Fruit fly (Drosophila melanogaster) whole organism, embryonic: Measurements from ENCODE around the gene Zip88E.

Experiments used
- Atf6 ChIP-seq: fragments of 200-800 bp; sonication (Bioruptor generic); IDR thresholded peaks from 2 replicates; pipeline ENCODE4 v1.3.6; 2022; ENCODE audit warnings: missing biosample characterization, missing genetic modification characterization
- BEAF-32 ChIP-seq: fragments of 200-800 bp; sonication (Bioruptor generic); optimal IDR thresholded peaks from 3 replicates; lab custom pipeline; 2017; ENCODE audit warnings: missing biosample characterization, missing genetic modification characterization, mild to moderate bottlenecking, moderate library complexity, missing genetic modification reagents
- CG1024 ChIP-seq: fragments of 200-800 bp; sonication (Bioruptor generic); IDR thresholded peaks from 2 replicates; pipeline ENCODE4 v1.3.6; 2022; ENCODE audit warnings: missing biosample characterization, missing genetic modification characterization
- CG10321 ChIP-seq: fragments of 200-800 bp; sonication (Bioruptor generic); IDR thresholded peaks from 2 replicates; pipeline ENCODE4 v1.3.6; 2022; ENCODE audit warnings: missing biosample characterization, missing genetic modification characterization
- CG12071 ChIP-seq: fragments of 200-800 bp; sonication (Bioruptor generic); optimal IDR thresholded peaks from 3 replicates; lab custom pipeline; 2018; ENCODE audit warnings: missing biosample characterization, mild to moderate bottlenecking, missing genetic modification characterization
- CG12236 ChIP-seq: fragments of 200-800 bp; sonication (Bioruptor generic); optimal IDR thresholded peaks from 2 replicates; lab custom pipeline; 2016; ENCODE audit warnings: missing biosample characterization, missing genetic modification characterization
- CG12769 ChIP-seq: fragments of 200-800 bp; sonication (Bioruptor generic); optimal IDR thresholded peaks from 2 replicates; lab custom pipeline; 2019; ENCODE audit warnings: missing biosample characterization, mild to moderate bottlenecking, missing genetic modification characterization, moderate library complexity
- CG13624 ChIP-seq: fragments of 200-800 bp; sonication (Bioruptor generic); optimal IDR thresholded peaks from 2 replicates; lab custom pipeline; 2016; ENCODE audit warnings: missing biosample characterization, missing genetic modification characterization
- CG14667 ChIP-seq: fragments of 200-800 bp; sonication (Bioruptor generic); IDR thresholded peaks from 2 replicates; pipeline ENCODE4 v1.3.6; 2022; ENCODE audit warnings: missing biosample characterization, missing genetic modification characterization
- CG15479 ChIP-seq: fragments of 200-800 bp; sonication (Bioruptor generic); optimal IDR thresholded peaks from 3 replicates; lab custom pipeline; 2019; ENCODE audit warnings: missing biosample characterization, mild to moderate bottlenecking, missing genetic modification characterization, moderate library complexity
- CG17385 ChIP-seq: fragments of 200-800 bp; sonication (Bioruptor generic); optimal IDR thresholded peaks from 3 replicates; lab custom pipeline; 2018; ENCODE audit warnings: missing biosample characterization, mild to moderate bottlenecking, missing genetic modification characterization
- CG17829 ChIP-seq: fragments of 200-800 bp; optimal IDR thresholded peaks from 2 replicates; lab custom pipeline; 2019; ENCODE audit warnings: missing biosample characterization, mild to moderate bottlenecking, missing genetic modification characterization, moderate library complexity
- CG2129 ChIP-seq: fragments of 200-800 bp; sonication (Bioruptor generic); IDR thresholded peaks from 2 replicates; pipeline ENCODE4 v1.3.6; 2022; ENCODE audit warnings: missing biosample characterization, missing genetic modification characterization; ENCODE audit not compliant: partially characterized antibody
- CG2712 ChIP-seq: fragments of 200-800 bp; optimal IDR thresholded peaks from 3 replicates; lab custom pipeline; 2019; ENCODE audit warnings: missing biosample characterization, mild to moderate bottlenecking, missing genetic modification characterization, moderate library complexity
- CG3065 ChIP-seq: fragments of 200-800 bp; sonication (Bioruptor generic); optimal IDR thresholded peaks from 2 replicates; lab custom pipeline; 2016; ENCODE audit warnings: missing biosample characterization, missing genetic modification characterization
- CG33213 ChIP-seq: fragments of 200-800 bp; sonication (Bioruptor generic); optimal IDR thresholded peaks from 3 replicates; lab custom pipeline; 2016; ENCODE audit warnings: missing biosample characterization, missing genetic modification characterization
- CG9609 ChIP-seq: fragments of 200-800 bp; sonication (Bioruptor generic); optimal IDR thresholded peaks from 3 replicates; lab custom pipeline; 2016; ENCODE audit warnings: missing biosample characterization, missing genetic modification characterization
- CG9727 ChIP-seq: fragments of 200-800 bp; sonication (Bioruptor generic); optimal IDR thresholded peaks from 3 replicates; lab custom pipeline; 2017; ENCODE audit warnings: missing biosample characterization, mild to moderate bottlenecking, missing genetic modification characterization
- CG9797 ChIP-seq: fragments of 200-800 bp; sonication (Bioruptor generic); optimal IDR thresholded peaks from 3 replicates; lab custom pipeline; 2018; ENCODE audit warnings: missing biosample characterization, mild to moderate bottlenecking, missing genetic modification characterization
- CoRest ChIP-seq: fragments of 200-800 bp; sonication (Bioruptor generic); optimal IDR thresholded peaks from 3 replicates; lab custom pipeline; 2018; ENCODE audit warnings: missing biosample characterization, mild to moderate bottlenecking, missing genetic modification characterization, moderate library complexity
- Dad ChIP-seq: fragments of 200-800 bp; sonication (Bioruptor generic); optimal IDR thresholded peaks from 3 replicates; lab custom pipeline; 2016; ENCODE audit warnings: missing biosample characterization, missing genetic modification characterization
- Dbx ChIP-seq: fragments of 200-800 bp; sonication (Bioruptor generic); IDR thresholded peaks from 3 replicates; pipeline ENCODE4 v1.3.6; 2022; ENCODE audit warnings: missing biosample characterization, missing genetic modification characterization
- Dp ChIP-seq: fragments of 200-800 bp; sonication (Bioruptor generic); optimal IDR thresholded peaks from 2 replicates; lab custom pipeline; 2018; ENCODE audit warnings: missing biosample characterization, mild to moderate bottlenecking, missing genetic modification characterization, moderate library complexity
- Dref ChIP-seq: fragments of 200-800 bp; sonication (Bioruptor generic); IDR thresholded peaks from 2 replicates; pipeline ENCODE4 v1.3.6; 2022; ENCODE audit warnings: missing biosample characterization, missing genetic modification characterization
- H2.0 ChIP-seq: fragments of 200-800 bp; sonication (Bioruptor generic); IDR thresholded peaks from 2 replicates; pipeline ENCODE4 v1.3.6; 2022; ENCODE audit warnings: missing biosample characterization, missing genetic modification characterization
- HmgD ChIP-seq: fragments of 200-800 bp; sonication (Bioruptor generic); optimal IDR thresholded peaks from 3 replicates; lab custom pipeline; 2016; ENCODE audit warnings: missing biosample characterization, missing genetic modification characterization
- Hmr ChIP-seq: fragments of 200-800 bp; sonication (Bioruptor generic); optimal IDR thresholded peaks from 3 replicates; lab custom pipeline; 2017; ENCODE audit warnings: mild to moderate bottlenecking, missing biosample characterization, missing genetic modification reagents, missing genetic modification characterization
- MBD-R2 ChIP-seq: fragments of 200-800 bp; sonication (Bioruptor generic); IDR thresholded peaks from 2 replicates; pipeline ENCODE4 v1.3.6; 2022; ENCODE audit warnings: missing biosample characterization, missing genetic modification characterization
- Max ChIP-seq: fragments of 200-800 bp; sonication (Bioruptor generic); optimal IDR thresholded peaks from 2 replicates; lab custom pipeline; 2016; ENCODE audit warnings: missing biosample characterization, mild to moderate bottlenecking, missing genetic modification characterization
- PHDP ChIP-seq: fragments of 200-800 bp; sonication (Bioruptor generic); optimal IDR thresholded peaks from 3 replicates; lab custom pipeline; 2018; ENCODE audit warnings: missing biosample characterization, mild to moderate bottlenecking, missing genetic modification characterization, moderate library complexity
- Pdp1 ChIP-seq, 2 experiments: fragments of 200-800 bp; sonication (Bioruptor generic); optimal IDR thresholded peaks; 3 replicates each; lab custom pipeline; 2016; ENCODE audit warnings: missing biosample characterization in 2 of 2, missing genetic modification characterization in 2 of 2, mild to moderate bottlenecking in 1 of 2, moderate library complexity in 1 of 2
- Spps ChIP-seq: fragments of 200-800 bp; sonication (Bioruptor generic); optimal IDR thresholded peaks from 2 replicates; lab custom pipeline; 2018; ENCODE audit warnings: missing biosample characterization, mild to moderate bottlenecking, missing genetic modification characterization
- Taf1 ChIP-seq: fragments of 200-800 bp; sonication (Bioruptor generic); IDR thresholded peaks from 2 replicates; pipeline ENCODE4 v1.3.6; 2022; ENCODE audit warnings: missing biosample characterization, missing genetic modification characterization
- ab ChIP-seq: fragments of 200-800 bp; sonication (Bioruptor generic); optimal IDR thresholded peaks from 2 replicates; lab custom pipeline; 2016; ENCODE audit warnings: missing biosample characterization, missing genetic modification characterization
- abd-A ChIP-seq: fragments of 200-800 bp; sonication (Bioruptor generic); optimal IDR thresholded peaks from 3 replicates; lab custom pipeline; 2019; ENCODE audit warnings: missing biosample characterization, mild to moderate bottlenecking, missing genetic modification characterization, moderate library complexity
- ap ChIP-seq: fragments of 200-800 bp; sonication (Bioruptor generic); IDR thresholded peaks from 2 replicates; pipeline ENCODE4 v1.3.6; 2022; ENCODE audit warnings: missing biosample characterization, missing genetic modification characterization
- cg ChIP-seq: fragments of 200-800 bp; sonication (Bioruptor generic); optimal IDR thresholded peaks from 3 replicates; lab custom pipeline; 2019; ENCODE audit warnings: missing biosample characterization, mild to moderate bottlenecking, missing genetic modification characterization, moderate library complexity
- crp ChIP-seq, 2 experiments: fragments of 200-800 bp; sonication (Bioruptor generic); optimal IDR thresholded peaks; 2 replicates in 1 of 2; 3 replicates in 1 of 2; lab custom pipeline; 2017; ENCODE audit warnings: missing biosample characterization in 2 of 2, missing genetic modification characterization in 2 of 2, mild to moderate bottlenecking in 1 of 2, moderate library complexity in 1 of 2
- dati ChIP-seq: fragments of 200-800 bp; sonication (Bioruptor generic); IDR thresholded peaks from 2 replicates; pipeline ENCODE4 v1.3.6; 2022; ENCODE audit warnings: missing biosample characterization, missing genetic modification characterization
- dm ChIP-seq: fragments of 200-800 bp; sonication (Bioruptor generic); optimal IDR thresholded peaks from 3 replicates; lab custom pipeline; 2016; ENCODE audit warnings: missing biosample characterization, missing genetic modification characterization
- en ChIP-seq: fragments of 200-800 bp; sonication (Bioruptor generic); optimal IDR thresholded peaks from 2 replicates; lab custom pipeline; 2016; ENCODE audit warnings: missing biosample characterization, missing genetic modification characterization
- gcm2 ChIP-seq: fragments of 200-800 bp; sonication (Bioruptor generic); optimal IDR thresholded peaks from 2 replicates; lab custom pipeline; 2016; ENCODE audit warnings: missing biosample characterization, missing genetic modification characterization
- gsb ChIP-seq: fragments of 200-800 bp; sonication (Bioruptor generic); IDR thresholded peaks from 2 replicates; pipeline ENCODE4 v1.3.6; 2022; ENCODE audit warnings: missing biosample characterization, missing genetic modification characterization
- hkb ChIP-seq, 2 experiments: fragments of 200-800 bp in 1 of 2; fragments of >200 bp in 1 of 2; sonication (Bioruptor generic) in 1 of 2; IDR thresholded peaks in 1 of 2; optimal IDR thresholded peaks in 1 of 2; 2 replicates each; pipeline versions ENCODE4 v1.3.6 to Lab custom; 2017 to 2022; ENCODE audit warnings: missing biosample characterization in 1 of 2, missing genetic modification characterization in 1 of 2
- insv ChIP-seq, 2 experiments: fragments of 200-800 bp; sonication (Bioruptor generic); optimal IDR thresholded peaks; 3 replicates each; lab custom pipeline; 2016 to 2018; ENCODE audit warnings: missing biosample characterization in 2 of 2, missing genetic modification characterization in 2 of 2
- maf-S ChIP-seq: fragments of 200-800 bp; sonication (Bioruptor generic); optimal IDR thresholded peaks from 2 replicates; lab custom pipeline; 2016; ENCODE audit warnings: missing biosample characterization, missing genetic modification characterization
- mirr ChIP-seq: fragments of 200-800 bp; sonication (Bioruptor generic); optimal IDR thresholded peaks from 3 replicates; lab custom pipeline; 2018; ENCODE audit warnings: missing biosample characterization, mild to moderate bottlenecking, missing genetic modification characterization
- p53 ChIP-seq: fragments of 200-800 bp; sonication (Bioruptor generic); optimal IDR thresholded peaks from 2 replicates; lab custom pipeline; 2016; ENCODE audit warnings: missing biosample characterization, missing genetic modification characterization
- sqz ChIP-seq: fragments of 200-800 bp; sonication (Bioruptor generic); optimal IDR thresholded peaks from 3 replicates; lab custom pipeline; 2018; ENCODE audit warnings: missing biosample characterization, mild to moderate bottlenecking, missing genetic modification characterization
- tgo ChIP-seq: fragments of 200-800 bp; sonication (Bioruptor generic); IDR thresholded peaks from 3 replicates; pipeline ENCODE4 v1.3.6; 2022; ENCODE audit warnings: missing biosample characterization, missing genetic modification characterization
- zen ChIP-seq: fragments of 200-800 bp; sonication (Bioruptor generic); optimal IDR thresholded peaks from 3 replicates; lab custom pipeline; 2018; ENCODE audit warnings: missing biosample characterization, mild to moderate bottlenecking, missing genetic modification characterization, moderate library complexity

The Zip88E gene

DNA sequence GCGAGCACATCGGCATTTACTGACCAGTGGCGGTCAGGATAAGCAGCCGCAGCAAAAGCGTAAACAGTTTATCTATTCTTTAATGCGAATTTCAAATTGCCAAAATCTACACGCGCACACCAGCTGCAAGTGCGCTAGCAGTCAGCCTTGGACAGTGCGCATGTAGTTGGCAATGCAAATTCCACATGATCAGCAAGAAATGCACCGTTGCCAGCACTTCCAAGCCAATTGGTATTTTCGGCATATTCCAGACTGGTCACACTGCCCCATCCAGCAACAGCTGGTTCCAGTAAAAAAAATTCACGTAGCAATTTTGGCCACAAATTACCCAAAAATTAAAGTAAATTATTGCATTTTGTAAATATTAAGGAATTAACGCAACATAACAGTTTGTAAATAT, 19.3 kb downstream of the Zip88E start (continued):
- TF ChIP-seq Dbx: no peak
- TF ChIP-seq insv (GFP tag; optimal IDR thresholded peaks at IDR 0.05; lab: Kevin White, UChicago): peak in 1 of 2 experiments; percentile 50
- peak; percentile 31 for TF ChIP-seq CG12769
- TF ChIP-seq zen (tag; lab: Kevin White, UChicago): peak; percentile 43
- TF ChIP-seq CG9727 (GFP tag; lab: Kevin White, UChicago): peak; percentile 13
- TF ChIP-seq tgo (GFP tag; lab: Robert Waterston, UW): no peak
- TF ChIP-seq CG2712: peak; percentile 19
- TF ChIP-seq cg: peak; percentile 13
- no peak for TF ChIP-seq CG12071
- no peak for TF ChIP-seq Atf6 (GFP tag; lab: Robert Waterston, UW)
- TF ChIP-seq ab (GFP tag; lab: Kevin White, UChicago): no peak
- TF ChIP-seq PHDP: peak; percentile 8
- peak; percentile 90 for TF ChIP-seq dm
- TF ChIP-seq BEAF-32 (GFP tag; lab: Kevin White, UChicago): peak; percentile 56
- peak; percentile 85 for TF ChIP-seq CG33213
- no peak for TF ChIP-seq CG2129 (GFP tag; lab: Robert Waterston, UW)
- no peak for TF ChIP-seq en (GFP tag; lab: Kevin White, UChicago)
- peak; percentile 95 for TF ChIP-seq CG9797 (GFP tag; lab: Kevin White, UChicago)
- no peak for TF ChIP-seq H2.0 (GFP tag; lab: Robert Waterston, UW)
- peak; percentile 7 for TF ChIP-seq CG3065 (GFP tag; lab: Kevin White, UChicago)
- TF ChIP-seq sqz (GFP tag; lab: Kevin White, UChicago): peak; percentile 91
- peak; percentile 8 for TF ChIP-seq mirr (GFP tag; lab: Kevin White, UChicago)
- no peak for TF ChIP-seq CG1024 (GFP tag; lab: Robert Waterston, UW)
- TF ChIP-seq hkb (optimal IDR thresholded peaks at IDR 0.05; lab: Kevin White, UChicago): peak; percentile 8
- TF ChIP-seq hkb (GFP tag; IDR thresholded peaks at IDR 0.05; lab: Robert Waterston, UW): no peak
- TF ChIP-seq CG17829: peak; percentile 54
- TF ChIP-seq Hmr (GFP tag; lab: Kevin White, UChicago): peak; percentile 55
- peak; percentile 77 for TF ChIP-seq HmgD (GFP tag; lab: Kevin White, UChicago)
- TF ChIP-seq CG17385 (GFP tag; lab: Kevin White, UChicago): no peak
- TF ChIP-seq gsb (GFP tag; lab: Robert Waterston, UW): no peak
- TF ChIP-seq Taf1 (GFP tag; lab: Robert Waterston, UW): no peak
- TF ChIP-seq CG10321 (GFP tag; lab: Robert Waterston, UW): no peak
- peak; percentile 43 for TF ChIP-seq CoRest (tag; lab: Kevin White, UChicago)
- peak; percentile 6 for TF ChIP-seq Dad (GFP tag; lab: Kevin White, UChicago)
- TF ChIP-seq CG9609 (GFP tag; lab: Kevin White, UChicago): peak; percentile 12
- TF ChIP-seq gcm2 (GFP tag; lab: Kevin White, UChicago): no peak
- peak; percentile 83 for TF ChIP-seq Dp
- TF ChIP-seq p53: peak; percentile 5
- TF ChIP-seq Spps (tag; lab: Kevin White, UChicago): no peak
- TF ChIP-seq CG14667: no peak
- TF ChIP-seq maf-S: peak; percentile 9
- TF ChIP-seq CG12236: no peak
- TF ChIP-seq abd-A (tag; lab: Kevin White, UChicago): no peak
- no peak for TF ChIP-seq Dref (GFP tag; lab: Robert Waterston, UW)
- TF ChIP-seq ap (GFP tag; lab: Robert Waterston, UW): no peak
- no peak for TF ChIP-seq MBD-R2 (GFP tag; lab: Robert Waterston, UW)
- no peak for TF ChIP-seq dati
- peak; percentile 69 for TF ChIP-seq Max
- peak; percentile 78 to 96 for TF ChIP-seq crp (GFP tag; optimal IDR thresholded peaks at IDR 0.05; lab: Kevin White, UChicago)
- TF ChIP-seq CG13624 (GFP tag; lab: Kevin White, UChicago): peak; percentile 4
- TF ChIP-seq CG15479: no peak
- peak in 1 of 2 experiments; percentile 54 for TF ChIP-seq Pdp1 (GFP tag; optimal IDR thresholded peaks at IDR 0.05; lab: Kevin White, UChicago)
